Fruit fly (Drosophila melanogaster) whole organism, prepupa: Measurements from ENCODE around the gene CAH5.
A peak's percentile ranks its signal among the peaks of the same experiment; 100 is the strongest.

Experiments used
- Blimp-1 ChIP-seq: fragments of 200-800 bp; sonication (Bioruptor generic); optimal IDR thresholded peaks from 3 replicates; lab custom pipeline; 2017; ENCODE audit warnings: missing biosample characterization, missing genetic modification characterization, mild to moderate bottlenecking, moderate library complexity, missing genetic modification reagents
- CG10631 ChIP-seq: fragments of 200-800 bp; sonication (Bioruptor generic); optimal IDR thresholded peaks from 2 replicates; lab custom pipeline; 2016; ENCODE audit warnings: missing biosample characterization, missing genetic modification characterization
- CG10669 ChIP-seq: fragments of 200-800 bp; sonication (Bioruptor generic); optimal IDR thresholded peaks from 3 replicates; lab custom pipeline; 2018; ENCODE audit warnings: missing biosample characterization, mild to moderate bottlenecking, missing genetic modification characterization, moderate library complexity
- CG11294 ChIP-seq: fragments of 200-800 bp; sonication (Bioruptor generic); IDR thresholded peaks from 2 replicates; pipeline ENCODE4 v1.3.6; 2022; ENCODE audit warnings: missing biosample characterization, missing genetic modification characterization
- CG11762 ChIP-seq: fragments of 200-800 bp; sonication (Bioruptor generic); optimal IDR thresholded peaks from 3 replicates; lab custom pipeline; 2016; ENCODE audit warnings: missing biosample characterization, missing genetic modification characterization; ENCODE audit not compliant: insufficient read depth
- CG11902 ChIP-seq: fragments of 200-800 bp; sonication (Bioruptor generic); optimal IDR thresholded peaks from 3 replicates; lab custom pipeline; 2016; ENCODE audit warnings: missing biosample characterization, missing genetic modification characterization
- CG15336 ChIP-seq: fragments of 200-800 bp; sonication (Bioruptor generic); IDR thresholded peaks from 2 replicates; pipeline ENCODE4 v1.3.6; 2022; ENCODE audit warnings: missing biosample characterization, missing genetic modification characterization
- CG1621 ChIP-seq: fragments of 200-800 bp; sonication (Bioruptor generic); optimal IDR thresholded peaks from 3 replicates; lab custom pipeline; 2018; ENCODE audit warnings: missing biosample characterization, mild to moderate bottlenecking, missing genetic modification characterization
- CG16779 ChIP-seq: fragments of 200-800 bp; sonication (Bioruptor generic); optimal IDR thresholded peaks from 3 replicates; lab custom pipeline; 2017; ENCODE audit warnings: missing biosample characterization, mild to moderate bottlenecking, missing genetic modification characterization
- CG3032 ChIP-seq: fragments of 200-800 bp; optimal IDR thresholded peaks from 2 replicates; lab custom pipeline; 2019; ENCODE audit warnings: missing biosample characterization, mild to moderate bottlenecking, missing genetic modification characterization, moderate library complexity
- CG31627 ChIP-seq: fragments of 200-800 bp; sonication (Bioruptor generic); optimal IDR thresholded peaks from 3 replicates; lab custom pipeline; 2016; ENCODE audit warnings: missing biosample characterization, missing genetic modification characterization
- CG32006 ChIP-seq: fragments of 200-800 bp; sonication (Bioruptor generic); optimal IDR thresholded peaks from 3 replicates; lab custom pipeline; 2017; ENCODE audit warnings: missing biosample characterization, mild to moderate bottlenecking, missing genetic modification characterization
- CG34406 ChIP-seq: fragments of 200-800 bp; sonication (Bioruptor generic); optimal IDR thresholded peaks from 3 replicates; lab custom pipeline; 2016; ENCODE audit warnings: missing biosample characterization, missing genetic modification characterization
- CG3919 ChIP-seq: fragments of 200-800 bp; sonication (Bioruptor generic); optimal IDR thresholded peaks from 3 replicates; lab custom pipeline; 2016; ENCODE audit warnings: missing biosample characterization, missing genetic modification characterization
- CG6163 ChIP-seq: fragments of 200-800 bp; sonication (Bioruptor generic); IDR thresholded peaks from 3 replicates; pipeline ENCODE4 v1.3.6; 2022; ENCODE audit warnings: missing biosample characterization, missing genetic modification characterization
- CG6276 ChIP-seq: fragments of 200-800 bp; sonication (Bioruptor generic); optimal IDR thresholded peaks from 2 replicates; lab custom pipeline; 2017; ENCODE audit warnings: missing biosample characterization, mild to moderate bottlenecking, missing genetic modification characterization
- CG6792 ChIP-seq: fragments of 200-800 bp; sonication (Bioruptor generic); optimal IDR thresholded peaks from 3 replicates; lab custom pipeline; 2016; ENCODE audit warnings: missing biosample characterization, missing genetic modification characterization
- CG7368 ChIP-seq: fragments of 200-800 bp; sonication (Bioruptor generic); optimal IDR thresholded peaks from 3 replicates; lab custom pipeline; 2016; ENCODE audit warnings: missing biosample characterization, missing genetic modification characterization
- CG8119 ChIP-seq: fragments of 200-800 bp; sonication (Bioruptor generic); IDR thresholded peaks from 3 replicates; pipeline ENCODE4 v1.3.6; 2022; ENCODE audit warnings: missing biosample characterization, missing genetic modification characterization
- CG8319 ChIP-seq: fragments of 200-800 bp; sonication (Bioruptor generic); optimal IDR thresholded peaks from 3 replicates; lab custom pipeline; 2016; ENCODE audit warnings: missing biosample characterization, missing genetic modification characterization
- Eip75B ChIP-seq: fragments of 200-800 bp; sonication (Bioruptor generic); optimal IDR thresholded peaks from 3 replicates; lab custom pipeline; 2016; ENCODE audit warnings: missing biosample characterization, missing genetic modification characterization
- Eip93F ChIP-seq: fragments of 200-800 bp; sonication (Bioruptor generic); optimal IDR thresholded peaks from 2 replicates; lab custom pipeline; 2016; ENCODE audit warnings: missing biosample characterization, mild to moderate bottlenecking, missing genetic modification characterization
- Ets21C ChIP-seq: fragments of 200-800 bp; sonication (Bioruptor generic); optimal IDR thresholded peaks from 3 replicates; lab custom pipeline; 2016; ENCODE audit warnings: missing biosample characterization, missing genetic modification characterization
- Ets96B ChIP-seq: fragments of 200-800 bp; optimal IDR thresholded peaks from 2 replicates; lab custom pipeline; 2019; ENCODE audit warnings: missing biosample characterization, mild to moderate bottlenecking, missing genetic modification characterization, moderate library complexity
- Hr38 ChIP-seq: sonication (Bioruptor generic); optimal IDR thresholded peaks from 2 replicates; lab custom pipeline; 2016; ENCODE audit warnings: missing biosample characterization, missing genetic modification characterization
- Hr4 ChIP-seq: fragments of 200-800 bp; sonication (Bioruptor generic); optimal IDR thresholded peaks from 3 replicates; lab custom pipeline; 2016; ENCODE audit warnings: missing biosample characterization, missing genetic modification characterization
- OdsH ChIP-seq: fragments of 200-800 bp; sonication (Bioruptor generic); optimal IDR thresholded peaks from 3 replicates; lab custom pipeline; 2016; ENCODE audit warnings: missing biosample characterization, missing genetic modification characterization
- Smox ChIP-seq: fragments of 200-800 bp; sonication (Bioruptor generic); optimal IDR thresholded peaks from 3 replicates; lab custom pipeline; 2016; ENCODE audit warnings: missing biosample characterization, missing genetic modification characterization
- Sox102F ChIP-seq: fragments of 200-800 bp; sonication (Bioruptor generic); optimal IDR thresholded peaks from 2 replicates; lab custom pipeline; 2016; ENCODE audit warnings: missing biosample characterization, mild to moderate bottlenecking, missing genetic modification characterization
- Sox14 ChIP-seq: fragments of 200-800 bp; sonication (Bioruptor generic); optimal IDR thresholded peaks from 3 replicates; lab custom pipeline; 2016; ENCODE audit warnings: missing biosample characterization, missing genetic modification characterization
- Sox15 ChIP-seq: fragments of 200-800 bp; sonication (Bioruptor generic); optimal IDR thresholded peaks from 3 replicates; lab custom pipeline; 2016; ENCODE audit warnings: missing biosample characterization, missing genetic modification characterization
- achi ChIP-seq: fragments of 200-800 bp; sonication (Bioruptor generic); optimal IDR thresholded peaks from 3 replicates; lab custom pipeline; 2016; ENCODE audit warnings: missing biosample characterization, missing genetic modification characterization
- acj6 ChIP-seq: fragments of 200-800 bp; sonication (Bioruptor generic); optimal IDR thresholded peaks from 3 replicates; lab custom pipeline; 2016; ENCODE audit warnings: missing biosample characterization, missing genetic modification characterization
- cyc ChIP-seq: fragments of 200-800 bp; sonication (Bioruptor generic); optimal IDR thresholded peaks from 3 replicates; lab custom pipeline; 2016; ENCODE audit warnings: missing biosample characterization, missing genetic modification characterization
- dac ChIP-seq: fragments of 200-800 bp; sonication (Bioruptor generic); optimal IDR thresholded peaks from 2 replicates; lab custom pipeline; 2017; ENCODE audit warnings: missing biosample characterization, mild to moderate bottlenecking, missing genetic modification characterization
- dsx ChIP-seq: fragments of 200-800 bp; optimal IDR thresholded peaks from 3 replicates; lab custom pipeline; 2019; ENCODE audit warnings: missing biosample characterization, mild to moderate bottlenecking, missing genetic modification characterization, moderate library complexity; ENCODE audit not compliant: poor library complexity, severe bottlenecking
- eg ChIP-seq: fragments of 200-800 bp; sonication (Bioruptor generic); IDR thresholded peaks from 3 replicates; pipeline ENCODE4 v1.3.6; 2022; ENCODE audit warnings: missing biosample characterization, missing genetic modification characterization
- esn ChIP-seq: fragments of 200-800 bp; sonication (Bioruptor generic); optimal IDR thresholded peaks from 2 replicates; lab custom pipeline; 2016; ENCODE audit warnings: missing biosample characterization, mild to moderate bottlenecking, missing genetic modification characterization, moderate library complexity
- fd59A ChIP-seq: fragments of 200-800 bp; sonication (Bioruptor generic); optimal IDR thresholded peaks from 2 replicates; lab custom pipeline; 2017; ENCODE audit warnings: missing biosample characterization, mild to moderate bottlenecking, missing genetic modification characterization, missing genetic modification reagents
- fd85E ChIP-seq: fragments of 200-800 bp; sonication (Bioruptor generic); optimal IDR thresholded peaks from 3 replicates; lab custom pipeline; 2016; ENCODE audit warnings: missing biosample characterization, missing genetic modification characterization
- lz ChIP-seq: fragments of 200-800 bp; sonication (Bioruptor generic); optimal IDR thresholded peaks from 3 replicates; lab custom pipeline; 2016; ENCODE audit warnings: missing biosample characterization, missing genetic modification characterization
- pdm3 ChIP-seq: fragments of 200-800 bp; sonication (Bioruptor generic); optimal IDR thresholded peaks from 3 replicates; lab custom pipeline; 2016; ENCODE audit warnings: missing biosample characterization, missing genetic modification characterization
- salr ChIP-seq, 2 experiments: fragments of 200-800 bp; sonication (Bioruptor generic); optimal IDR thresholded peaks; 3 replicates each; lab custom pipeline; 2016 to 2018; ENCODE audit warnings: missing biosample characterization in 2 of 2, missing genetic modification characterization in 2 of 2, mild to moderate bottlenecking in 1 of 2
- ss ChIP-seq, 2 experiments: fragments of 200-800 bp; sonication (Bioruptor generic); optimal IDR thresholded peaks; 2 replicates in 1 of 2; 3 replicates in 1 of 2; lab custom pipeline; 2017 to 2018; ENCODE audit warnings: mild to moderate bottlenecking in 2 of 2, missing biosample characterization in 2 of 2, missing genetic modification characterization in 2 of 2, moderate library complexity in 1 of 2
- vri ChIP-seq: fragments of 200-800 bp; sonication (Bioruptor generic); optimal IDR thresholded peaks from 3 replicates; lab custom pipeline; 2016; ENCODE audit warnings: missing biosample characterization, mild to moderate bottlenecking, missing genetic modification characterization

Gene CAH5

dm6 chr3R:31221337-31222047 lies 40.9 kb upstream of the CAH5 start (continued):
- TF ChIP-seq Ets21C (GFP tag; lab: Kevin White, UChicago) (no peak), Sox14 (GFP tag; lab: Kevin White, UChicago) (peak; percentile 40), Hr4 (GFP tag; lab: Kevin White, UChicago) (no peak), Eip93F (GFP tag; lab: Kevin White, UChicago) (peak; percentile 25), CG11294 (no peak), Smox (no peak), Eip75B (GFP tag; lab: Kevin White, UChicago) (peak; percentile 41), CG10669 (GFP tag; lab: Kevin White, UChicago) (peak; percentile 75), dsx (GFP tag; lab: Kevin White, UChicago) (peak; percentile 66), fd59A (GFP tag; lab: Kevin White, UChicago) (peak; percentile 59), dac (GFP tag; lab: Kevin White, UChicago) (peak; percentile 62), fd85E (GFP tag; lab: Kevin White, UChicago) (no peak), CG7368 (GFP tag; lab: Kevin White, UChicago) (peak; percentile 29), CG6276 (GFP tag; lab: Kevin White, UChicago) (peak; percentile 85), Ets96B (tag; lab: Kevin White, UChicago) (peak; percentile 71), Hr38 (GFP tag; lab: Kevin White, UChicago) (no peak), acj6 (no peak), CG1621 (peak; percentile 82), esn (GFP tag; lab: Kevin White, UChicago) (no peak), CG32006 (GFP tag; lab: Kevin White, UChicago) (peak; percentile 66)

dm6 chr3R:31222125-31222889 lies 40.1 kb upstream of the CAH5 start:
- peak; percentile 78 for TF ChIP-seq CG31627 (GFP tag; lab: Kevin White, UChicago)
- peak; percentile 28 to 40 for TF ChIP-seq salr (GFP tag; optimal IDR thresholded peaks at IDR 0.05; lab: Kevin White, UChicago)
- TF ChIP-seq lz (GFP tag; lab: Kevin White, UChicago) = peak; percentile 79
- peak; percentile 72 for TF ChIP-seq Sox14 (GFP tag; lab: Kevin White, UChicago)
- no peak for TF ChIP-seq CG6163 (GFP tag; lab: Robert Waterston, UW)
- TF ChIP-seq CG34406 (GFP tag; lab: Kevin White, UChicago) = peak; percentile 47
- TF ChIP-seq CG3919 (GFP tag; lab: Kevin White, UChicago) = peak; percentile 60
- TF ChIP-seq ss (GFP tag; optimal IDR thresholded peaks at IDR 0.05; lab: Kevin White, UChicago) = peak; percentile 31 to 59
- peak; percentile 40 for TF ChIP-seq CG1621
- TF ChIP-seq Eip93F (GFP tag; lab: Kevin White, UChicago) = no peak
- TF ChIP-seq CG11902 (GFP tag; lab: Kevin White, UChicago) = peak; percentile 34
- peak; percentile 65 for TF ChIP-seq dsx (GFP tag; lab: Kevin White, UChicago)
- peak; percentile 15 for TF ChIP-seq CG3032
- TF ChIP-seq CG8119 = no peak
- TF ChIP-seq CG11762 (GFP tag; lab: Kevin White, UChicago) = no peak
- no peak for TF ChIP-seq CG15336 (GFP tag; lab: Robert Waterston, UW)
- peak; percentile 72 for TF ChIP-seq Smox
- peak; percentile 62 for TF ChIP-seq CG10631 (GFP tag; lab: Kevin White, UChicago)
- no peak for TF ChIP-seq CG11294
- peak; percentile 71 for TF ChIP-seq OdsH (GFP tag; lab: Kevin White, UChicago)
- peak; percentile 75 for TF ChIP-seq pdm3 (GFP tag; lab: Kevin White, UChicago)
- no peak for TF ChIP-seq CG16779 (tag; lab: Kevin White, UChicago)
- peak; percentile 64 for TF ChIP-seq fd59A (GFP tag; lab: Kevin White, UChicago)
- TF ChIP-seq cyc (GFP tag; lab: Kevin White, UChicago) = peak; percentile 61
- TF ChIP-seq CG8319 = peak; percentile 42
- TF ChIP-seq achi (GFP tag; lab: Kevin White, UChicago) = peak; percentile 62
- peak; percentile 71 for TF ChIP-seq Ets21C (GFP tag; lab: Kevin White, UChicago)
- peak; percentile 6 for TF ChIP-seq Blimp-1 (GFP tag; lab: Kevin White, UChicago)
- TF ChIP-seq Sox102F (GFP tag; lab: Kevin White, UChicago) = peak; percentile 71
- peak; percentile 66 for TF ChIP-seq acj6
- no peak for TF ChIP-seq eg (GFP tag; lab: Robert Waterston, UW)
- peak; percentile 79 for TF ChIP-seq vri (GFP tag; lab: Kevin White, UChicago)
- no peak for TF ChIP-seq Hr38 (GFP tag; lab: Kevin White, UChicago)
- peak; percentile 80 for TF ChIP-seq CG32006 (GFP tag; lab: Kevin White, UChicago)
- TF ChIP-seq CG6792 (GFP tag; lab: Kevin White, UChicago) = peak; percentile 75
- TF ChIP-seq Sox15 (GFP tag; lab: Kevin White, UChicago) = peak; percentile 48
